Worm (Caenorhabditis elegans) whole organism, young adult: Measurements from ENCODE around the gene acs-7.

ENCODE experiments used
- Y56A3A.18 ChIP-seq: fragments of 200-800 bp; sonication (Bioruptor generic); IDR thresholded peaks from 2 replicates; pipeline ENCODE4 v1.3.6; 2022; ENCODE audit warnings: missing genetic modification reagents, missing genetic modification characterization, missing compliant biosample characterization
- ceh-40 ChIP-seq: fragments of 200-800 bp; sonication (Bioruptor generic); IDR thresholded peaks from 2 replicates; pipeline ENCODE4 v1.3.6; 2022; ENCODE audit warnings: missing genetic modification characterization, missing compliant biosample characterization
- ekl-4 ChIP-seq: fragments of 200-800 bp; sonication (Bioruptor generic); IDR thresholded peaks from 2 replicates; pipeline ENCODE4 v1.3.6; 2022; ENCODE audit warnings: missing genetic modification reagents, missing genetic modification characterization, missing compliant biosample characterization
- ets-4 ChIP-seq: fragments of 200-800 bp; sonication (Bioruptor generic); optimal IDR thresholded peaks from 2 replicates; lab custom pipeline; 2018; ENCODE audit warnings: mild to moderate bottlenecking, missing genetic modification characterization, missing compliant biosample characterization
- nfya-1 ChIP-seq: sonication (generic microtip); optimal IDR thresholded peaks from 2 replicates; lab custom pipeline; 2017; ENCODE audit warnings: antibody characterized with exemption, missing compliant biosample characterization, missing genetic modification characterization, borderline replicate concordance; ENCODE audit not compliant: insufficient read depth
- pbrm-1 ChIP-seq: fragments of 200-800 bp; sonication (Bioruptor generic); IDR thresholded peaks from 2 replicates; pipeline ENCODE4 v1.3.6; 2022; ENCODE audit warnings: missing genetic modification reagents, missing genetic modification characterization, missing compliant biosample characterization
- repo-1 ChIP-seq: sonication (generic microtip); optimal IDR thresholded peaks from 2 replicates; lab custom pipeline; 2017; ENCODE audit warnings: mild to moderate bottlenecking, missing genetic modification characterization, missing compliant biosample characterization
- sptf-2 ChIP-seq: fragments of 200-800 bp; sonication (Bioruptor generic); optimal IDR thresholded peaks from 2 replicates; lab custom pipeline; 2018; ENCODE audit warnings: mild to moderate bottlenecking, missing genetic modification characterization, missing compliant biosample characterization
- ztf-22 ChIP-seq: fragments of 200-800 bp; sonication (Bioruptor generic); optimal IDR thresholded peaks from 2 replicates; lab custom pipeline; 2018; ENCODE audit warnings: mild to moderate bottlenecking, missing genetic modification characterization, moderate library complexity, missing compliant biosample characterization

DNA sequence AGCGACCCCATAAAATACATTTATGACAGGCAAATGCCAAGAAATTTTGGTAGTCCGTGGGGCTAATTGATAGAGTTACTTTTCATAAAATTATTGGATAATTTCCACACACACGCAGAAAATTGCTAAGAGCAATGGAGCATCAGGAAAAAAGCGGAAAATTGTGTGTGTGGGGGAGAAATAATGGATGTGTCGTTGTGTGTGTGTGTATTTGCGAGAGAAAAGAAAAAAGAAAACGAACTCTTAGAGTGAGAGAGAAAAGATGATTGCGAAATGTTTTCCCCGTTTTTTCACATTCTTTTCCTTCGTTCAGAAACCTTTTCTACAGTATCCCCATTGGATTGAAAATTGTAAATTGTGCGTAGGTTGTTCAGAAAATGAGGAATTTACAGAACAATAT lies 10.2 kb upstream of the acs-7 start:
- TF ChIP-seq ekl-4 (GFP tag; lab: Robert Waterston, UW) = no peak
- TF ChIP-seq sptf-2 (GFP tag; lab: Kevin White, UChicago) = no peak
- no peak for TF ChIP-seq repo-1 (tag; lab: Kevin White, UChicago)
- no peak for TF ChIP-seq Y56A3A.18 (GFP tag; lab: Robert Waterston, UW)
- TF ChIP-seq nfya-1 (tag; lab: Kevin White, UChicago) = no peak
- TF ChIP-seq pbrm-1 (GFP tag; lab: Robert Waterston, UW) = no peak
- TF ChIP-seq ceh-40 = no peak
- no peak for TF ChIP-seq ztf-22 (GFP tag; lab: Kevin White, UChicago)
- no peak for TF ChIP-seq ets-4
